Worm (Caenorhabditis elegans): ENCODE results near the gene tag-266.
A peak's percentile ranks its signal among the peaks of the same experiment; 100 is the strongest.

Gene tag-266

ce11 chrIII:647248-647647 lies 7.2 kb upstream of the tag-266 start (continued):
- TF ChIP-seq sox-4 (tag; optimal IDR thresholded peaks at IDR 0.05): no peak
- no peak for TF ChIP-seq nhr-90 (tag; optimal IDR thresholded peaks at IDR 0.05; ENCODE audit: poor library complexity)
- no peak for TF ChIP-seq lsy-2 (tag; optimal IDR thresholded peaks at IDR 0.05)
- peak in 1 of 3 experiments; percentile 7 for TF ChIP-seq dpl-1 (GFP tag; optimal IDR thresholded peaks at IDR 0.05)
- no peak for TF ChIP-seq skn-1 (tag; optimal IDR thresholded peaks at IDR 0.05)
- no peak for TF ChIP-seq C34B4.2 (tag; optimal IDR thresholded peaks at IDR 0.05)
- TF ChIP-seq dsc-1 (tag; optimal IDR thresholded peaks at IDR 0.05): no peak
- no peak for TF ChIP-seq C04F5.9 (tag; optimal IDR thresholded peaks at IDR 0.05)
- no peak for TF ChIP-seq nhr-84 (tag; optimal IDR thresholded peaks at IDR 0.05)
- TF ChIP-seq vab-15 (tag; optimal IDR thresholded peaks at IDR 0.05): no peak
- no peak for TF ChIP-seq snpc-4 (tag; optimal IDR thresholded peaks at IDR 0.05)
- TF ChIP-seq nhr-11 (tag; optimal IDR thresholded peaks at IDR 0.05): no peak
- no peak for TF ChIP-seq ztf-11 (tag; optimal IDR thresholded peaks at IDR 0.05)
- TF ChIP-seq swsn-7 (tag; optimal IDR thresholded peaks at IDR 0.05): peak; percentile 26
- TF ChIP-seq blmp-1 (tag; optimal IDR thresholded peaks at IDR 0.05): peak; percentile 14
- peak; percentile 1 to 62 for TF ChIP-seq efl-1 (optimal IDR thresholded peaks at IDR 0.05)
- no peak for TF ChIP-seq efl-1 (GFP tag; optimal IDR thresholded peaks at IDR 0.05 in 1 of 2)
- TF ChIP-seq irx-1 (tag; optimal IDR thresholded peaks at IDR 0.05): no peak
- no peak for TF ChIP-seq nhr-12 (tag; optimal IDR thresholded peaks at IDR 0.05)
- peak in 1 of 2 experiments; percentile 37 for TF ChIP-seq mdl-1 (tag; optimal IDR thresholded peaks at IDR 0.05)
- no peak for TF ChIP-seq nhr-28 (tag; optimal IDR thresholded peaks at IDR 0.05)

DNA sequence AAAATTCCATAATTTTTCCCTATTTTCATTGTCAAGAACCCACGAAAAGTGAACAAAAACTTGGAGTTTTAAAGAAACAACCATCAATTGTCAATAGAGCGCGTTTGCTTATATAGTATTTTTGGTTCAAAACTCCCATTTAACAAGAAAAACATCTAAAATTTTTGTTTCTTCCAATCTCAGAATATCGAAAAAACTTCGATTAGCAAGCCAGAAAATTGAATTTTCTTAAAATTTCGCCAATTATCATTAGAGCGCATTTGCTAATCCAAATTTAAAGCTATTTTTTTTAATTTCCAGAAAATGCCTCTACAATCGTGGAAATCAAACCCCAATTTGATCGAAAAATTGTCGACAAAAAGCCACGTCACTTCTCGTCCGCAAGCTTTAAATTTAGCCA lies 6.4 kb upstream of the tag-266 start, which contains the start of gene orai-1:
Gene orai-1, plus strand, starts transcription at position 301 of the 400 bp plus-strand sequence.
- TF ChIP-seq C34B4.2 (tag; optimal IDR thresholded peaks at IDR 0.05) (no peak), ceh-88 (GFP tag; IDR thresholded peaks at IDR 0.05) (no peak), dpl-1 (GFP tag; optimal IDR thresholded peaks at IDR 0.05) (no peak), sox-4 (tag; optimal IDR thresholded peaks at IDR 0.05) (no peak), ets-5 (GFP tag; IDR thresholded peaks at IDR 0.05) (no peak), unc-30 (tag; optimal IDR thresholded peaks at IDR 0.05) (no peak), ztf-4 (tag; optimal IDR thresholded peaks at IDR 0.05) (no peak), nhr-19 (GFP tag; conservative IDR thresholded peaks at IDR 0.05) (no peak), tbx-2 (tag; optimal IDR thresholded peaks at IDR 0.05) (no peak), lin-35 (GFP tag; optimal IDR thresholded peaks at IDR 0.05) (no peak), ceh-82 (tag; optimal IDR thresholded peaks at IDR 0.05) (no peak), lin-15B (tag; optimal IDR thresholded peaks at IDR 0.05) (no peak), jun-1 (tag; optimal IDR thresholded peaks at IDR 0.05) (no peak), zip-4 (GFP tag; optimal IDR thresholded peaks at IDR 0.05) (no peak), xbp-1 (tag; optimal IDR thresholded peaks at IDR 0.05) (no peak), egl-27 (tag; optimal IDR thresholded peaks at IDR 0.05) (no peak), efl-3 (GFP tag; optimal IDR thresholded peaks at IDR 0.05) (no peak)

DNA sequence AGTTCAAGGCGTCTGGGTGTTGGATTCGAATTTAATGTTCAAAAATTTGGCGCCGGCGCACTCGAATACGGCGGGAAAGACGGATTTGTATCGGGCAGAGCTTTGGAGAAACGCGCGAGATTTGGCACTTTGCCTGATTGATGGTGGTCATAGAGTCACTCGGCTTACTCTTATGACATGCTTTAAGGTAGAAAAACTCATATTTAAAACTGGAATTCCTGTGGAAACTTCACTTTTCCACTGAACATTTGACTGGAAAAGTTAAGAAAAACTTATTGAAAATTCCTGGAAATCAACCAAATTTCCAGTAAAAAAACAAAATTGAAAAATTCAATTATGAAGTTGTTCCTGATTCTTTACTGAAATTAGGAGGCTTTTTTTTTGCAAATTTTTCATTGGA lies 4.6 kb upstream of the tag-266 start:
- TF ChIP-seq efl-1 (optimal IDR thresholded peaks at IDR 0.05) (no peak), efl-1 (GFP tag; optimal IDR thresholded peaks at IDR 0.05 in 1 of 2) (peak in 1 of 2 experiments; percentile 76), dpl-1 (GFP tag; optimal IDR thresholded peaks at IDR 0.05) (no peak)

- TF ChIP-seq pqm-1 (tag; optimal IDR thresholded peaks at IDR 0.05) (no peak), nhr-20 (tag; optimal IDR thresholded peaks at IDR 0.05) (no peak), nhr-77 (tag; optimal IDR thresholded peaks at IDR 0.05) (no peak), unc-62 (GFP tag; optimal IDR thresholded peaks at IDR 0.05) (no peak)
Measured at ce11 chrIII:641759-642158, 1.7 kb upstream of the tag-266 start, which contains the start of gene W06E11.1. Gene W06E11.1, plus strand, starts transcription at chrIII:642059.
